Worm (Caenorhabditis elegans) whole organism, early embryonic: ENCODE data around the gene gplb-1.

Experiments used
- B0310.2 ChIP-seq: sonication (generic microtip); optimal IDR thresholded peaks from 2 replicates; lab custom pipeline; 2016; ENCODE audit warnings: mild to moderate bottlenecking, missing genetic modification characterization, missing compliant biosample characterization
- F13C5.2 ChIP-seq: sonication (generic microtip); optimal IDR thresholded peaks from 2 replicates; lab custom pipeline; 2017; ENCODE audit warnings: mild to moderate bottlenecking, missing genetic modification characterization, inconsistent platforms, missing compliant biosample characterization
- ama-1 ChIP-seq: fragments of 150-350 bp; optimal IDR thresholded peaks from 2 replicates; lab custom pipeline; 2014
- ceh-36 ChIP-seq: sonication (generic microtip); optimal IDR thresholded peaks from 2 replicates; lab custom pipeline; 2016; ENCODE audit warnings: missing genetic modification characterization, inconsistent platforms, missing compliant biosample characterization
- flt-1 ChIP-seq: fragments of 200-800 bp; sonication (Bioruptor generic); IDR thresholded peaks from 2 replicates; pipeline ENCODE4 v1.3.6; 2022; ENCODE audit warnings: missing genetic modification characterization, missing compliant biosample characterization
- hmg-4 ChIP-seq: fragments of 200-800 bp; sonication (Bioruptor generic); optimal IDR thresholded peaks from 2 replicates; lab custom pipeline; 2018; ENCODE audit warnings: mild to moderate bottlenecking, missing genetic modification characterization, missing compliant biosample characterization
- hnd-1 ChIP-seq: sonication (generic microtip); optimal IDR thresholded peaks from 2 replicates; lab custom pipeline; 2016; ENCODE audit warnings: missing genetic modification characterization, missing compliant biosample characterization
- scrt-1 ChIP-seq: fragments of 200-800 bp; sonication (Bioruptor generic); IDR thresholded peaks from 2 replicates; pipeline ENCODE4 v1.3.6; 2022; ENCODE audit warnings: missing genetic modification characterization, missing compliant biosample characterization
- sea-1 ChIP-seq: fragments of 200-800 bp; sonication (Bioruptor generic); conservative IDR thresholded peaks from 2 replicates; pipeline ENCODE4 v1.3.6; 2022; ENCODE audit warnings: missing genetic modification characterization, missing compliant biosample characterization
- tbx-37 ChIP-seq: fragments of 200-800 bp; sonication (Bioruptor generic); conservative IDR thresholded peaks from 2 replicates; pipeline ENCODE4 v1.3.6; 2022; ENCODE audit warnings: missing genetic modification reagents, missing genetic modification characterization, missing compliant biosample characterization
- tra-4 ChIP-seq: sonication (generic microtip); optimal IDR thresholded peaks from 2 replicates; lab custom pipeline; 2017; ENCODE audit warnings: missing genetic modification characterization, missing compliant biosample characterization

- TF ChIP-seq ama-1 (lab: Kevin White, UChicago) (no peak), sea-1 (no peak), B0310.2 (tag; lab: Kevin White, UChicago) (no peak), scrt-1 (GFP tag; lab: Robert Waterston, UW) (no peak), hmg-4 (GFP tag; lab: Kevin White, UChicago) (no peak), tra-4 (tag; lab: Kevin White, UChicago) (no peak), ceh-36 (tag; lab: Kevin White, UChicago) (no peak), flt-1 (no peak), tbx-37 (no peak), hnd-1 (no peak), F13C5.2 (tag; lab: Kevin White, UChicago) (no peak)
Measured at ce11 chrV:8454995-8455446, 16.0 kb downstream of the gplb-1 start, which contains the start of gene T23B12.11.
